Worm (Caenorhabditis elegans): ENCODE data around the gene nlp-70.

nlp-70 gene

DNA sequence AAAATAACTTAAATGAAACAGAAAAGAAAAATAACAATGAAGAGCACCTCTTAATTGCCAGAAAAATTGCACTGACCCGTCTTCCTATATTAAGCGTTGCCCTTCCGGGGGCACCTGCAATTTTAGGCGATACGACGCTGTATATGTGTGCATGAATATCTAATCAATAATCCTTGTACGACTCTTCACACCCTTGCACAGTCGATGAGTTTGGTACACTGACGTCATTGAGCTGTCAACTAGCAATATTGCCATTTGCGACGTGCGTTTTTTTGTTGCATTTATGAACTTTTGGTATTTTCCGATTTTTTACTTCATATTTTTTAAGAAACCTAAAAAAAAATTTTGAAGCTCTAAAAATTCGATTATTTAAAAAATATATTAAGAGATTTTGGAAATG, 26.6 kb downstream of the nlp-70 start, which contains the start of gene kin-34:
Gene kin-34, minus strand, starts transcription at position 101 of the 400 bp plus-strand sequence.
- TF ChIP-seq cey-2 (tag; optimal IDR thresholded peaks at IDR 0.05; ENCODE audit: borderline replicate concordance, insufficient read depth) (no peak), Y75B8A.6 (GFP tag; IDR thresholded peaks at IDR 0.05) (no peak), daf-16 (GFP tag; optimal IDR thresholded peaks at IDR 0.05) (no peak), daf-16 (tag; optimal IDR thresholded peaks at IDR 0.05) (no peak), fos-1 (tag; optimal IDR thresholded peaks at IDR 0.05) (no peak), nhr-42 (GFP tag; IDR thresholded peaks at IDR 0.05) (no peak), lsy-2 (tag; optimal IDR thresholded peaks at IDR 0.05) (no peak), nhr-28 (tag; optimal IDR thresholded peaks at IDR 0.05) (no peak), nhr-48 (tag; optimal IDR thresholded peaks at IDR 0.05) (no peak), hmg-1.1 (GFP tag; IDR thresholded peaks at IDR 0.05) (no peak), pha-4 (GFP tag; IDR thresholded peaks at IDR 0.05) (no peak), pha-4 (tag; optimal IDR thresholded peaks at IDR 0.05) (no peak)

DNA sequence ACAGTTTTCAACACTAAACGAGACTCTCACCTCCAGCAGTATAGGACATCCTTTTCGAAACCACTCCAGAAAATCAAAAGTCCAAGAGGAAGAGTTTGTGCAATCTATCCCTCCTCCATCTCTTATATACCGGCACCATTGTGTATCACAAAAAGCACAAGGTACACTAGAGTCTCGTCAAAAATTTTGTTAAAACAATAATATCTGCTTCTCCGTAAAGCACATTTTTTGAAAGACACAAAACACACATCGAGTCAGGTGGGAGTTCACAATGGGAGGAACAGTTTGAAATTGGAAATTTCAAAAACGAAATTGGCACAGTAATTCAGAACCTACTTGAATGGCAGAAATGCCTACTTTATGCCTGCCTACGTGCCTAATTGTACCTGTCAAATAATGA, 30.2 kb downstream of the nlp-70 start, which contains the start of gene R02C2.7:
Gene R02C2.7, minus strand, starts transcription at position 101 of the 400 bp plus-strand sequence.
- no peak for TF ChIP-seq ceh-62 (tag; optimal IDR thresholded peaks at IDR 0.05)
- no peak for TF ChIP-seq rbr-2 (tag; optimal IDR thresholded peaks at IDR 0.05)
- TF ChIP-seq dmd-6 (GFP tag; IDR thresholded peaks at IDR 0.05) = no peak
- no peak for TF ChIP-seq daf-16 (GFP tag; optimal IDR thresholded peaks at IDR 0.05)
- TF ChIP-seq daf-16 (tag; optimal IDR thresholded peaks at IDR 0.05) = no peak
- no peak for TF ChIP-seq lin-15B (tag; optimal IDR thresholded peaks at IDR 0.05)
- no peak for TF ChIP-seq Y48G9A.11 (GFP tag; IDR thresholded peaks at IDR 0.05)
- TF ChIP-seq unc-130 (GFP tag; optimal IDR thresholded peaks at IDR 0.05) = no peak
- TF ChIP-seq R02D3.7 (tag; optimal IDR thresholded peaks at IDR 0.05) = no peak
- no peak for TF ChIP-seq nhr-102 (tag; optimal IDR thresholded peaks at IDR 0.05)

DNA sequence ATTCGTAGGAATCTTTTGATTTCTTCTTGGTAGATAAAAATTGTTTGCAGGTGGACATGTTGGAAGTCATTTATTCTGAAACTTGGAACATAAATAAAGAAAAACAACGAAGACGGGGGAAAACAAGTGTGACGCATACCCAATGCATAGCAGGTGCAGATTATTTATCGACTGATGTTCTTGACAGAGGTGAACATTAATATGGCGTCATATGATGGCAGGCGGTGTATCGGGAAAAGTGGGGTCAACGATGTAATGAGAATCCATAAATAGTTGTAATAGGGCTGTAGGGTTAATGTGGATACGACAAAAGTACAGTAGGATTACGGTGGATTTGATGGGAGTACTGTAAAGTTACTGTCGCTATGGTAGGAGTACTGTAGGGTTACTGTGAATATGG, 32.5 kb downstream of the nlp-70 start, which contains the start of gene txt-2:
Gene txt-2, minus strand, starts transcription at position 214 of the 400 bp plus-strand sequence.
- TF ChIP-seq ceh-82 (tag; optimal IDR thresholded peaks at IDR 0.05) = no peak
- no peak for TF ChIP-seq nhr-102 (tag; optimal IDR thresholded peaks at IDR 0.05)

DNA sequence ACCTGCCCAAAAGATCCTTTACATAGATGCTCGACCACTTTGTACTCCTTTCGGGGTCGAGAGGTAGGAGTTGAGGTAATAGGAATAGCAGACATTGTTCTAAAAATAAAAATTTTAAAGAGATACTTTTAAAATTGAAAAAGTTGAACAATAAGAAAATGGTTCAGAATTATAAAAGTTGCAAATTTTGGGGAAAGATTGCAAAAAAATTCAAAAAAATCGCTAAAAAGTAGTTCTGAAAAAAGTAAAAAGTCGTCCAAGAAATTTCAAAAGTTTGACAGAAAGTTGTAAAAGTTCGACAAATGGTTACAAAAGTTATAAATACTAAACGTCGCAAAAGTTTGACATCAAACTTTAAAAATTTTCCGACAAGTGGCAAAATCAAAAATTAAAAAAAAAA, 34.6 kb downstream of the nlp-70 start, which contains the start of gene R02C2.1:
Gene R02C2.1, minus strand, starts transcription at position 101 of the 400 bp plus-strand sequence.
- no peak for TF ChIP-seq Y5F2A.4 (GFP tag; optimal IDR thresholded peaks at IDR 0.05)
- no peak for TF ChIP-seq lir-3 (tag; optimal IDR thresholded peaks at IDR 0.05)
- TF ChIP-seq lin-39 (tag; optimal IDR thresholded peaks at IDR 0.05) = no peak
- no peak for TF ChIP-seq mes-2 (tag; optimal IDR thresholded peaks at IDR 0.05; ENCODE audit: poor library complexity, severe bottlenecking)
- TF ChIP-seq R02D3.7 (tag; optimal IDR thresholded peaks at IDR 0.05) = no peak
- TF ChIP-seq ceh-20 (GFP tag; IDR thresholded peaks at IDR 0.05) = no peak
- no peak for TF ChIP-seq pha-4 (GFP tag; IDR thresholded peaks at IDR 0.05)
- no peak for TF ChIP-seq pha-4 (tag; optimal IDR thresholded peaks at IDR 0.05)
- TF ChIP-seq spr-3 (GFP tag; optimal IDR thresholded peaks at IDR 0.05) = no peak
- TF ChIP-seq tag-97 (GFP tag; IDR thresholded peaks at IDR 0.05) = no peak
- no peak for TF ChIP-seq T26A8.4 (GFP tag; IDR thresholded peaks at IDR 0.05)
- TF ChIP-seq unc-62 (GFP tag; optimal IDR thresholded peaks at IDR 0.05 in 1 of 2) = no peak
- TF ChIP-seq unc-62 (tag; optimal IDR thresholded peaks at IDR 0.05) = no peak
- TF ChIP-seq ctbp-1 (GFP tag; IDR thresholded peaks at IDR 0.05) = no peak
- TF ChIP-seq Y75B8A.6 (GFP tag; IDR thresholded peaks at IDR 0.05) = no peak
- no peak for TF ChIP-seq dpl-1 (GFP tag; optimal IDR thresholded peaks at IDR 0.05)
- no peak for TF ChIP-seq nhr-48 (tag; optimal IDR thresholded peaks at IDR 0.05)
- TF ChIP-seq nhr-111 (GFP tag; optimal IDR thresholded peaks at IDR 0.05) = no peak
- no peak for TF ChIP-seq daf-16 (GFP tag; optimal IDR thresholded peaks at IDR 0.05)
- no peak for TF ChIP-seq daf-16 (tag; optimal IDR thresholded peaks at IDR 0.05)
- TF ChIP-seq dmd-9 (GFP tag; IDR thresholded peaks at IDR 0.05) = no peak
- no peak for TF ChIP-seq tra-1 (GFP tag; IDR thresholded peaks at IDR 0.05)
